Worm (Caenorhabditis elegans) whole organism, L4 larva: Measurements from ENCODE around the gene grl-25.
A peak's percentile ranks its signal among the peaks of the same experiment; 100 is the strongest.

Source experiments
- F26F4.8 ChIP-seq: fragments of 200-800 bp; sonication (Bioruptor generic); conservative IDR thresholded peaks from 2 replicates; pipeline ENCODE4 v1.3.6; 2022; ENCODE audit warnings: missing genetic modification characterization, missing compliant biosample characterization
- T26A8.4 ChIP-seq: fragments of 200-800 bp; sonication (Bioruptor generic); IDR thresholded peaks from 2 replicates; pipeline ENCODE4 v1.3.6; 2022; ENCODE audit warnings: missing genetic modification characterization, missing compliant biosample characterization
- Y105C5A.15 ChIP-seq: fragments of 200-800 bp; sonication (Bioruptor generic); IDR thresholded peaks from 2 replicates; pipeline ENCODE4 v1.3.6; 2022; ENCODE audit warnings: missing genetic modification characterization, missing compliant biosample characterization
- aha-1 ChIP-seq: fragments of 150-350 bp; peaks from one replicate; lab custom pipeline; 2014; ENCODE audit warnings: missing biosample characterization, missing genetic modification characterization
- ama-1 ChIP-seq: fragments of 150-350 bp; optimal IDR thresholded peaks from 2 replicates; lab custom pipeline; 2014; ENCODE audit warnings: inconsistent platforms, mixed read lengths
- attf-4 ChIP-seq: sonication (generic microtip); optimal IDR thresholded peaks from 3 replicates; lab custom pipeline; 2017; ENCODE audit warnings: missing biosample characterization, missing genetic modification characterization
- cey-2 ChIP-seq: sonication (generic microtip); optimal IDR thresholded peaks from 3 replicates; lab custom pipeline; 2017; ENCODE audit warnings: missing genetic modification characterization, mild to moderate bottlenecking, missing compliant biosample characterization, antibody characterized with exemption, borderline replicate concordance; ENCODE audit not compliant: insufficient read depth
- ctbp-1 ChIP-seq: fragments of 200-800 bp; sonication (Bioruptor generic); IDR thresholded peaks from 2 replicates; pipeline ENCODE4 v1.3.6; 2022; ENCODE audit warnings: missing genetic modification reagents, missing genetic modification characterization, missing compliant biosample characterization
- daf-12 ChIP-seq: fragments of 150-350 bp; optimal IDR thresholded peaks from 2 replicates; lab custom pipeline; 2014; ENCODE audit warnings: missing biosample characterization, missing genetic modification reagents, missing genetic modification characterization
- dmd-6 ChIP-seq: fragments of 200-800 bp; sonication (Bioruptor generic); IDR thresholded peaks from 2 replicates; pipeline ENCODE4 v1.3.6; 2022; ENCODE audit warnings: missing genetic modification reagents, missing genetic modification characterization, missing compliant biosample characterization
- fos-1 ChIP-seq: fragments of 150-350 bp; optimal IDR thresholded peaks from 2 replicates; lab custom pipeline; 2014; ENCODE audit warnings: missing biosample characterization, missing genetic modification characterization
- gei-8 ChIP-seq: fragments of 200-800 bp; sonication (Bioruptor generic); optimal IDR thresholded peaks from 2 replicates; lab custom pipeline; 2018; ENCODE audit warnings: mild to moderate bottlenecking, missing genetic modification characterization, missing compliant biosample characterization
- hif-1 ChIP-seq, 2 experiments: sonication (generic microtip); optimal IDR thresholded peaks; 2 replicates each; lab custom pipeline; 2016 to 2017; ENCODE audit warnings: missing compliant biosample characterization in 2 of 2, missing genetic modification characterization in 2 of 2, missing genetic modification reagents in 2 of 2, missing genotype in 2 of 2, mild to moderate bottlenecking in 1 of 2
- hlh-11 ChIP-seq: fragments of 200-800 bp; sonication (Bioruptor generic); optimal IDR thresholded peaks from 2 replicates; lab custom pipeline; 2018; ENCODE audit warnings: mild to moderate bottlenecking, missing genetic modification characterization, missing compliant biosample characterization
- hlh-30 ChIP-seq: sonication (generic microtip); optimal IDR thresholded peaks from 2 replicates; lab custom pipeline; 2017; ENCODE audit warnings: antibody characterized with exemption, mild to moderate bottlenecking, missing genetic modification characterization, missing compliant biosample characterization; ENCODE audit not compliant: insufficient read depth
- hmg-1.1 ChIP-seq: fragments of 200-800 bp; sonication (Bioruptor generic); IDR thresholded peaks from 2 replicates; pipeline ENCODE4 v1.3.6; 2022; ENCODE audit warnings: missing genetic modification reagents, missing genetic modification characterization, missing compliant biosample characterization
- lin-1 ChIP-seq: fragments of 200-800 bp; sonication (Bioruptor generic); IDR thresholded peaks from 2 replicates; pipeline ENCODE4 v1.3.6; 2022; ENCODE audit warnings: missing genetic modification reagents, missing genetic modification characterization, missing compliant biosample characterization
- lin-13 ChIP-seq: fragments of 150-350 bp; optimal IDR thresholded peaks from 2 replicates; lab custom pipeline; 2014; ENCODE audit warnings: missing biosample characterization, missing genetic modification reagents, missing genetic modification characterization
- lir-3 ChIP-seq: sonication (generic microtip); optimal IDR thresholded peaks from 2 replicates; lab custom pipeline; 2016; ENCODE audit warnings: mild to moderate bottlenecking, missing genetic modification characterization, missing compliant biosample characterization
- lsy-2 ChIP-seq, 2 experiments: fragments of 150-350 bp in 1 of 2; sonication (generic microtip) in 1 of 2; optimal IDR thresholded peaks; 2 replicates each; lab custom pipeline; 2014 to 2017; ENCODE audit warnings: missing biosample characterization in 2 of 2, missing genetic modification characterization in 2 of 2
- madf-5 ChIP-seq, 2 experiments: fragments of 200-800 bp; sonication (Bioruptor generic); IDR thresholded peaks; 2 replicates each; pipeline ENCODE4 v1.3.6; 2022; ENCODE audit warnings: missing compliant biosample characterization in 2 of 2, missing genetic modification characterization in 2 of 2
- madf-9 ChIP-seq: fragments of 200-800 bp; sonication (Bioruptor generic); conservative IDR thresholded peaks from 2 replicates; pipeline ENCODE4 v1.3.6; 2022; ENCODE audit warnings: missing genetic modification reagents, missing genetic modification characterization, missing compliant biosample characterization
- mdl-1 ChIP-seq, 2 experiments: fragments of 150-350 bp in 1 of 2; sonication (generic microtip) in 1 of 2; optimal IDR thresholded peaks; 2 replicates each; lab custom pipeline; 2014 to 2017; ENCODE audit warnings: missing biosample characterization in 2 of 2, missing genetic modification characterization in 2 of 2
- mep-1 ChIP-seq: fragments of 150-350 bp; sonication (generic microtip); optimal IDR thresholded peaks from 3 replicates; lab custom pipeline; 2014; ENCODE audit warnings: missing biosample characterization, missing genetic modification characterization
- mxl-3 ChIP-seq: fragments of 200-800 bp; sonication (Bioruptor generic); optimal IDR thresholded peaks from 2 replicates; lab custom pipeline; 2018; ENCODE audit warnings: mild to moderate bottlenecking, missing genetic modification characterization, missing compliant biosample characterization
- nhr-102 ChIP-seq: sonication (generic microtip); optimal IDR thresholded peaks from 2 replicates; lab custom pipeline; 2016; ENCODE audit warnings: mild to moderate bottlenecking, missing genetic modification characterization, moderate library complexity, missing compliant biosample characterization
- nhr-28 ChIP-seq: fragments of 150-350 bp; optimal IDR thresholded peaks from 2 replicates; lab custom pipeline; 2014; ENCODE audit warnings: missing biosample characterization, missing genetic modification characterization
- nhr-48 ChIP-seq: sonication (generic microtip); optimal IDR thresholded peaks from 2 replicates; lab custom pipeline; 2016; ENCODE audit warnings: mild to moderate bottlenecking, missing genetic modification characterization, missing compliant biosample characterization
- nhr-6 ChIP-seq: fragments of 150-350 bp; optimal IDR thresholded peaks from 2 replicates; lab custom pipeline; 2014; ENCODE audit warnings: missing biosample characterization, missing genetic modification characterization
- nhr-77 ChIP-seq: fragments of 150-350 bp; optimal IDR thresholded peaks from 2 replicates; lab custom pipeline; 2014; ENCODE audit warnings: missing biosample characterization, missing genetic modification characterization
- pha-4 ChIP-seq, 2 experiments: fragments of 150-350 bp in 1 of 2; fragments of 200-800 bp in 1 of 2; sonication (Bioruptor generic) in 1 of 2; IDR thresholded peaks in 1 of 2; optimal IDR thresholded peaks in 1 of 2; 2 replicates each; pipeline versions ENCODE4 v1.3.6 to Lab custom; 2014 to 2022; ENCODE audit warnings: missing genetic modification characterization in 2 of 2, missing genetic modification reagents in 2 of 2, missing biosample characterization in 1 of 2, missing compliant biosample characterization in 1 of 2
- pqm-1 ChIP-seq: sonication (generic microtip); optimal IDR thresholded peaks from 2 replicates; lab custom pipeline; 2017; ENCODE audit warnings: missing biosample characterization, missing genetic modification characterization
- sdz-12 ChIP-seq: fragments of 200-800 bp; sonication (Bioruptor generic); optimal IDR thresholded peaks from 2 replicates; lab custom pipeline; 2018; ENCODE audit warnings: mild to moderate bottlenecking, missing genetic modification characterization, missing compliant biosample characterization
- set-16 ChIP-seq: fragments of 200-800 bp; sonication (Bioruptor generic); IDR thresholded peaks from 2 replicates; pipeline ENCODE4 v1.3.6; 2022; ENCODE audit warnings: missing genetic modification reagents, missing genetic modification characterization, missing compliant biosample characterization
- snpc-1.2 ChIP-seq: fragments of 200-800 bp; sonication (Bioruptor generic); IDR thresholded peaks from 2 replicates; pipeline ENCODE4 v1.3.6; 2022; ENCODE audit warnings: missing genetic modification reagents, missing genetic modification characterization, missing compliant biosample characterization
- snpc-4 ChIP-seq: fragments of 150-350 bp; optimal IDR thresholded peaks from 2 replicates; lab custom pipeline; 2014; ENCODE audit warnings: missing biosample characterization, missing genetic modification characterization
- vab-7 ChIP-seq: fragments of 200-800 bp; sonication (Bioruptor generic); IDR thresholded peaks from 2 replicates; pipeline ENCODE4 v1.3.6; 2022; ENCODE audit warnings: missing genetic modification reagents, missing genetic modification characterization, missing compliant biosample characterization
- zfp-2 ChIP-seq: sonication (generic microtip); optimal IDR thresholded peaks from 2 replicates; lab custom pipeline; 2016; ENCODE audit warnings: mild to moderate bottlenecking, missing genetic modification characterization, missing compliant biosample characterization
- zip-2 ChIP-seq: fragments of 150-350 bp; optimal IDR thresholded peaks from 2 replicates; lab custom pipeline; 2014; ENCODE audit warnings: missing biosample characterization, missing genetic modification characterization

The grl-25 gene

DNA sequence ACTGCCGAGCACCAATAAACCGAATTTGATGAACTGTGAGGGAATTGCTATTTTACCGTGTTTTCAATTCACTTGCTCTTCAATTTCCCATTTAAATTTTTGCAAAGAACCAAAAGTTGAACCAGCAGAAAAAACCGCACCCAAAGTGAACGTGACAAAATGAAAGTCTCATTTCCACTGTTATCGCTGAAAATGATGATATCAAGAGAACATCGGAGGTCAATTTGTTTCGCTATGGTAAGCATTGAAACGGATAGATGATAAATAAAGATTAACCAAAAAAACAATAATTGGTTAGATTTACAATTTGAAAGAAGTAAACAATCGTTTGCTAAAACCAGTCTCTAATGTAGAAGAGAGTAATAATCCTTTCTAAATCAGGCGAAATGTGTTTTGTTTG lies 36.6 kb upstream of the grl-25 start:
- no peak for TF ChIP-seq snpc-4 (tag; lab: Kevin White, UChicago)
- peak; percentile 60 for TF ChIP-seq dmd-6 (GFP tag; lab: Robert Waterston, UW)
- TF ChIP-seq gei-8 (GFP tag; lab: Kevin White, UChicago) = no peak
- TF ChIP-seq pha-4 (GFP tag; IDR thresholded peaks at IDR 0.05; lab: Robert Waterston, UW) = no peak
- no peak for TF ChIP-seq pha-4 (tag; optimal IDR thresholded peaks at IDR 0.05; lab: Kevin White, UChicago)
- TF ChIP-seq hif-1 (tag; optimal IDR thresholded peaks at IDR 0.05; lab: Kevin White, UChicago) = peak in 1 of 2 experiments; percentile 87
- no peak for TF ChIP-seq Y105C5A.15
- no peak for TF ChIP-seq zfp-2 (tag; lab: Kevin White, UChicago)
- TF ChIP-seq lin-13 (GFP tag; lab: Kevin White, UChicago) = no peak
- no peak for TF ChIP-seq ama-1 (lab: Kevin White, UChicago)
- no peak for TF ChIP-seq hlh-30 (tag; lab: Kevin White, UChicago)
- no peak for TF ChIP-seq snpc-1.2 (GFP tag; lab: Robert Waterston, UW)
- no peak for TF ChIP-seq madf-9
- peak; percentile 49 for TF ChIP-seq aha-1 (tag; lab: Kevin White, UChicago)
- no peak for TF ChIP-seq cey-2 (tag; lab: Kevin White, UChicago)
- TF ChIP-seq lin-1 (GFP tag; lab: Robert Waterston, UW) = no peak
- TF ChIP-seq set-16 (GFP tag; lab: Robert Waterston, UW) = no peak
- TF ChIP-seq ctbp-1 (GFP tag; lab: Robert Waterston, UW) = no peak
- no peak for TF ChIP-seq nhr-102
- TF ChIP-seq nhr-28 (tag; lab: Kevin White, UChicago) = peak; percentile 47
- no peak for TF ChIP-seq fos-1 (tag; lab: Kevin White, UChicago)
- TF ChIP-seq vab-7 (GFP tag; lab: Robert Waterston, UW) = no peak
- TF ChIP-seq F26F4.8 (GFP tag; lab: Robert Waterston, UW) = no peak
- TF ChIP-seq madf-5 (GFP tag; IDR thresholded peaks at IDR 0.05; lab: Robert Waterston, UW) = no peak
- no peak for TF ChIP-seq lir-3 (tag; lab: Kevin White, UChicago)
- TF ChIP-seq nhr-6 (tag; lab: Kevin White, UChicago) = no peak
- no peak for TF ChIP-seq daf-12 (tag; lab: Kevin White, UChicago)
- TF ChIP-seq pqm-1 (tag; lab: Kevin White, UChicago) = no peak
- TF ChIP-seq mep-1 (tag; lab: Kevin White, UChicago) = no peak

ce11 chrIII:8926512-8926911 lies 35.6 kb upstream of the grl-25 start:
- TF ChIP-seq nhr-77 (tag; lab: Kevin White, UChicago) (peak; percentile 23), sdz-12 (GFP tag; lab: Kevin White, UChicago) (no peak), mdl-1 (tag; optimal IDR thresholded peaks at IDR 0.05; lab: Kevin White, UChicago) (peak in 1 of 2 experiments; percentile 72), hlh-30 (tag; lab: Kevin White, UChicago) (peak; percentile 35), lsy-2 (tag; optimal IDR thresholded peaks at IDR 0.05; lab: Kevin White, UChicago) (peak in 1 of 2 experiments; percentile 18), aha-1 (tag; lab: Kevin White, UChicago) (peak; percentile 43), hmg-1.1 (GFP tag; lab: Robert Waterston, UW) (no peak), T26A8.4 (GFP tag; lab: Robert Waterston, UW) (no peak), mxl-3 (peak; percentile 69), mep-1 (tag; lab: Kevin White, UChicago) (peak; percentile 45), zip-2 (tag; lab: Kevin White, UChicago) (no peak), attf-4 (tag; lab: Kevin White, UChicago) (no peak), nhr-28 (tag; lab: Kevin White, UChicago) (peak; percentile 99), hlh-11 (tag; lab: Kevin White, UChicago) (no peak), hif-1 (tag; optimal IDR thresholded peaks at IDR 0.05; lab: Kevin White, UChicago) (peak in 1 of 2 experiments; percentile 90), nhr-48 (tag; lab: Kevin White, UChicago) (no peak)
